Fruit fly (Drosophila melanogaster): ENCODE results near the gene plh.

plh gene

dm6 chr3R:4996529-4996975 is 14.3 kb downstream of the plh start (continued):
- TF ChIP-seq CG13775 (GFP tag; optimal IDR thresholded peaks at IDR 0.05) (no peak), CG7271 (tag; optimal IDR thresholded peaks at IDR 0.05) (no peak), fru (optimal IDR thresholded peaks at IDR 0.05) (no peak), oc (tag; optimal IDR thresholded peaks at IDR 0.05) (peak; percentile 76), repo (GFP tag; optimal IDR thresholded peaks at IDR 0.05) (no peak), NFAT (GFP tag; IDR thresholded peaks at IDR 0.05) (no peak), CG2875 (GFP tag; optimal IDR thresholded peaks at IDR 0.05) (no peak), Doc3 (GFP tag; IDR thresholded peaks at IDR 0.05; ENCODE audit: partially characterized antibody) (no peak), cwo (GFP tag; optimal IDR thresholded peaks at IDR 0.05) (no peak), B-H2 (GFP tag; optimal IDR thresholded peaks at IDR 0.05) (no peak), Kr (GFP tag; optimal IDR thresholded peaks at IDR 0.05) (peak; percentile 94), Sry-δ (GFP tag; optimal IDR thresholded peaks at IDR 0.05) (no peak), Drgx (GFP tag; IDR thresholded peaks at IDR 0.05) (0 out of 2 replicates have a peak, but pooled peaks have one; percentile 21), grau (tag; optimal IDR thresholded peaks at IDR 0.05) (no peak), Abd-B (GFP tag; optimal IDR thresholded peaks at IDR 0.05) (no peak), CG6854 (GFP tag; optimal IDR thresholded peaks at IDR 0.05) (no peak), yki (optimal IDR thresholded peaks at IDR 0.05) (no peak), CG11560 (tag; IDR thresholded peaks at IDR 0.05) (no peak), CG12769 (tag; optimal IDR thresholded peaks at IDR 0.05) (no peak), Blimp-1 (GFP tag; optimal IDR thresholded peaks at IDR 0.05) (no peak), tup (GFP tag; optimal IDR thresholded peaks at IDR 0.05) (no peak), cato (GFP tag; optimal IDR thresholded peaks at IDR 0.05; ENCODE audit: borderline replicate concordance) (no peak), CG31441 (GFP tag; IDR thresholded peaks at IDR 0.05) (no peak), CG3838 (GFP tag; optimal IDR thresholded peaks at IDR 0.05) (peak; percentile 13), CG3065 (GFP tag; optimal IDR thresholded peaks at IDR 0.05) (no peak), CG5953 (GFP tag; IDR thresholded peaks at IDR 0.05) (0 out of 2 replicates have a peak, but pooled peaks have one; percentile 19), sc (optimal IDR thresholded peaks at IDR 0.05) (no peak), sc (GFP tag; optimal IDR thresholded peaks at IDR 0.05) (no peak), CG6175 (GFP tag; IDR thresholded peaks at IDR 0.05) (no peak), CG34224 (GFP tag; IDR thresholded peaks at IDR 0.05; ENCODE audit: partially characterized antibody) (no peak), CG30403 (GFP tag; optimal IDR thresholded peaks at IDR 0.05) (no peak), E2f2 (GFP tag; IDR thresholded peaks at IDR 0.05) (no peak), sob (GFP tag; IDR thresholded peaks at IDR 0.05) (no peak), en (GFP tag; optimal IDR thresholded peaks at IDR 0.05) (no peak), Side (GFP tag; optimal IDR thresholded peaks at IDR 0.05) (no peak), Dref (GFP tag; IDR thresholded peaks at IDR 0.05) (no peak), CG12219 (GFP tag; optimal IDR thresholded peaks at IDR 0.05) (no peak), CG10543 (GFP tag; optimal IDR thresholded peaks at IDR 0.05) (peak; percentile 63), CG1603 (tag; optimal IDR thresholded peaks at IDR 0.05) (peak; percentile 13), CHES-1-like (GFP tag; optimal IDR thresholded peaks at IDR 0.05) (no peak), knrl (GFP tag; IDR thresholded peaks at IDR 0.05; ENCODE audit: partially characterized antibody) (no peak), CG32532 (GFP tag; IDR thresholded peaks at IDR 0.05) (no peak), danr (GFP tag; IDR thresholded peaks at IDR 0.05) (no peak), CG4404 (GFP tag; IDR thresholded peaks at IDR 0.05) (no peak), CG14965 (GFP tag; optimal IDR thresholded peaks at IDR 0.05; ENCODE audit: borderline replicate concordance) (no peak), CG6254 (GFP tag; optimal IDR thresholded peaks at IDR 0.05) (peak; percentile 39), abd-A (tag; optimal IDR thresholded peaks at IDR 0.05) (no peak), chn (GFP tag; optimal IDR thresholded peaks at IDR 0.05) (no peak), CG6765 (GFP tag; optimal IDR thresholded peaks at IDR 0.05) (no peak), CG7928 (GFP tag; optimal IDR thresholded peaks at IDR 0.05) (no peak), Mes4 (GFP tag; optimal IDR thresholded peaks at IDR 0.05) (no peak), eyg (GFP tag; optimal IDR thresholded peaks at IDR 0.05) (no peak)
